Worm (Caenorhabditis elegans) whole organism, mixed stage, embryonic: Measurements from ENCODE around the gene ZC266.1.

Source experiments
- M03D4.4 ChIP-seq: sonication (generic microtip); optimal IDR thresholded peaks from 2 replicates; lab custom pipeline; 2017; ENCODE audit warnings: mild to moderate bottlenecking, missing genetic modification characterization, missing compliant biosample characterization
- bed-3 ChIP-seq: fragments of 200-800 bp; sonication (Bioruptor generic); optimal IDR thresholded peaks from 3 replicates; lab custom pipeline; 2018; ENCODE audit warnings: mild to moderate bottlenecking, missing genetic modification characterization, moderate library complexity, missing compliant biosample characterization
- blmp-1 ChIP-seq: fragments of 150-350 bp; optimal IDR thresholded peaks from 2 replicates; lab custom pipeline; 2014; ENCODE audit warnings: missing biosample characterization, missing genetic modification characterization
- ceh-39 ChIP-seq: fragments of 150-350 bp; optimal IDR thresholded peaks from 2 replicates; lab custom pipeline; 2014; ENCODE audit warnings: missing biosample characterization, missing genetic modification characterization
- ceh-43 ChIP-seq: fragments of 200-800 bp; sonication (Bioruptor generic); optimal IDR thresholded peaks from 2 replicates; lab custom pipeline; 2018; ENCODE audit warnings: mild to moderate bottlenecking, missing genetic modification characterization, moderate library complexity, missing compliant biosample characterization
- ceh-83 ChIP-seq: fragments of 200-800 bp; sonication (Bioruptor generic); optimal IDR thresholded peaks from 2 replicates; lab custom pipeline; 2018; ENCODE audit warnings: mild to moderate bottlenecking, missing genetic modification characterization, missing compliant biosample characterization
- ces-1 ChIP-seq: fragments of 150-350 bp; optimal IDR thresholded peaks from 2 replicates; lab custom pipeline; 2014; ENCODE audit warnings: missing biosample characterization, missing genetic modification reagents, missing genetic modification characterization
- cnd-1 ChIP-seq: fragments of 200-800 bp; sonication (Bioruptor generic); optimal IDR thresholded peaks from 2 replicates; lab custom pipeline; 2018; ENCODE audit warnings: mild to moderate bottlenecking, missing genetic modification characterization, missing compliant biosample characterization
- drap-1 ChIP-seq: fragments of 200-800 bp; sonication (Bioruptor generic); optimal IDR thresholded peaks from 3 replicates; lab custom pipeline; 2018; ENCODE audit warnings: mild to moderate bottlenecking, missing genetic modification characterization, missing compliant biosample characterization
- elt-1 ChIP-seq: sonication (generic microtip); optimal IDR thresholded peaks from 2 replicates; lab custom pipeline; 2017; ENCODE audit warnings: missing genetic modification characterization, mild to moderate bottlenecking, missing compliant biosample characterization, antibody characterized with exemption, moderate library complexity, borderline replicate concordance; ENCODE audit not compliant: insufficient read depth
- elt-3 ChIP-seq: fragments of 150-350 bp; optimal IDR thresholded peaks from 2 replicates; lab custom pipeline; 2014; ENCODE audit warnings: missing biosample characterization, missing genetic modification characterization
- flh-1 ChIP-seq: fragments of 200-800 bp; sonication (Bioruptor generic); optimal IDR thresholded peaks from 2 replicates; lab custom pipeline; 2018; ENCODE audit warnings: mild to moderate bottlenecking, missing genetic modification characterization, moderate library complexity, missing compliant biosample characterization
- ham-2 ChIP-seq: fragments of 200-800 bp; sonication (Bioruptor generic); optimal IDR thresholded peaks from 2 replicates; lab custom pipeline; 2018; ENCODE audit warnings: mild to moderate bottlenecking, missing genetic modification characterization, missing compliant biosample characterization
- hlh-1 ChIP-seq: fragments of 150-350 bp; optimal IDR thresholded peaks from 2 replicates; lab custom pipeline; 2014; ENCODE audit warnings: missing biosample characterization, missing genetic modification reagents, missing genetic modification characterization
- lin-13 ChIP-seq: fragments of 150-350 bp; optimal IDR thresholded peaks from 2 replicates; lab custom pipeline; 2014; ENCODE audit warnings: missing biosample characterization, missing genetic modification characterization
- lin-32 ChIP-seq: fragments of 200-800 bp; sonication (Bioruptor generic); optimal IDR thresholded peaks from 2 replicates; lab custom pipeline; 2018; ENCODE audit warnings: mild to moderate bottlenecking, missing genetic modification characterization, missing compliant biosample characterization
- lsy-2 ChIP-seq: fragments of 150-350 bp; optimal IDR thresholded peaks from 2 replicates; lab custom pipeline; 2014; ENCODE audit warnings: missing biosample characterization, missing genetic modification characterization
- mep-1 ChIP-seq: fragments of 150-350 bp; optimal IDR thresholded peaks from 2 replicates; lab custom pipeline; 2017; ENCODE audit warnings: missing biosample characterization, missing genetic modification reagents, missing genetic modification characterization, inconsistent platforms
- mls-2 ChIP-seq: sonication (generic microtip); optimal IDR thresholded peaks from 2 replicates; lab custom pipeline; 2016; ENCODE audit warnings: mild to moderate bottlenecking, missing genetic modification characterization, moderate library complexity, missing compliant biosample characterization
- nhr-12 ChIP-seq: fragments of 150-350 bp; optimal IDR thresholded peaks from 2 replicates; lab custom pipeline; 2014; ENCODE audit warnings: missing biosample characterization, missing genetic modification characterization
- nhr-237 ChIP-seq: fragments of 150-350 bp; optimal IDR thresholded peaks from 2 replicates; lab custom pipeline; 2014; ENCODE audit warnings: missing biosample characterization, missing genetic modification characterization
- nhr-28 ChIP-seq: fragments of 150-350 bp; optimal IDR thresholded peaks from 2 replicates; lab custom pipeline; 2014; ENCODE audit warnings: missing biosample characterization, missing genetic modification characterization
- nhr-76 ChIP-seq: sonication (generic microtip); optimal IDR thresholded peaks from 2 replicates; lab custom pipeline; 2017; ENCODE audit warnings: missing biosample characterization, missing genetic modification characterization
- pha-4 ChIP-seq: fragments of 150-350 bp; optimal IDR thresholded peaks from 2 replicates; lab custom pipeline; 2018; ENCODE audit warnings: missing biosample characterization, missing genetic modification reagents, missing genetic modification characterization
- sem-2 ChIP-seq: fragments of 200-800 bp; sonication (Bioruptor generic); optimal IDR thresholded peaks from 2 replicates; lab custom pipeline; 2018; ENCODE audit warnings: mild to moderate bottlenecking, missing genetic modification characterization, missing compliant biosample characterization
- snpc-4 ChIP-seq: fragments of 150-350 bp; optimal IDR thresholded peaks from 2 replicates; lab custom pipeline; 2014; ENCODE audit warnings: missing biosample characterization, missing genetic modification characterization
- sptf-1 ChIP-seq: sonication (generic microtip); optimal IDR thresholded peaks from 2 replicates; lab custom pipeline; 2017; ENCODE audit warnings: mild to moderate bottlenecking, missing genetic modification characterization, moderate library complexity, missing compliant biosample characterization
- tbx-8 ChIP-seq: fragments of 200-800 bp; sonication (Bioruptor generic); optimal IDR thresholded peaks from 2 replicates; lab custom pipeline; 2018; ENCODE audit warnings: mild to moderate bottlenecking, missing genetic modification characterization, moderate library complexity, missing compliant biosample characterization
- unc-120 ChIP-seq: sonication (generic microtip); optimal IDR thresholded peaks from 2 replicates; lab custom pipeline; 2017; ENCODE audit warnings: missing genetic modification characterization, missing compliant biosample characterization; ENCODE audit not compliant: poor library complexity, severe bottlenecking
- unc-39 ChIP-seq: fragments of 150-350 bp; optimal IDR thresholded peaks from 2 replicates; lab custom pipeline; 2014; ENCODE audit warnings: missing biosample characterization, missing genetic modification characterization
- zip-8 ChIP-seq: fragments of 150-350 bp; optimal IDR thresholded peaks from 2 replicates; lab custom pipeline; 2014; ENCODE audit warnings: missing biosample characterization, missing genetic modification characterization
- ztf-11 ChIP-seq: fragments of 150-350 bp; optimal IDR thresholded peaks from 2 replicates; lab custom pipeline; 2014; ENCODE audit warnings: missing biosample characterization, missing genetic modification characterization

Gene ZC266.1

ce11 chrV:4700189-4700588, at the start of gene ZC266.1:
TSS of gene ZC266.1 (minus strand) at chrV:4700289.
- TF ChIP-seq ces-1 (GFP tag; lab: Kevin White, UChicago) (no peak), sptf-1 (tag; lab: Kevin White, UChicago) (no peak), elt-1 (tag; lab: Kevin White, UChicago) (no peak), sem-2 (GFP tag; lab: Kevin White, UChicago) (no peak), blmp-1 (tag; lab: Kevin White, UChicago) (no peak)

ce11 chrV:4745269-4745668, 45.2 kb upstream of the ZC266.1 start, which contains the start of gene C18G1.7:
TSS of gene C18G1.7 (plus strand) at chrV:4745569.
- TF ChIP-seq ces-1 (GFP tag; lab: Kevin White, UChicago) (no peak), snpc-4 (tag; lab: Kevin White, UChicago) (no peak), bed-3 (no peak), cnd-1 (tag; lab: Kevin White, UChicago) (no peak), unc-120 (no peak), nhr-12 (tag; lab: Kevin White, UChicago) (no peak), ceh-43 (no peak), ceh-39 (tag; lab: Kevin White, UChicago) (no peak), lin-13 (no peak), unc-39 (tag; lab: Kevin White, UChicago) (no peak), lsy-2 (tag; lab: Kevin White, UChicago) (no peak), elt-1 (tag; lab: Kevin White, UChicago) (no peak), sptf-1 (tag; lab: Kevin White, UChicago) (no peak), elt-3 (no peak)

- TF ChIP-seq zip-8 (tag; lab: Kevin White, UChicago) (no peak), ceh-43 (no peak), mep-1 (tag; lab: Kevin White, UChicago) (no peak), unc-120 (no peak), mls-2 (tag; lab: Kevin White, UChicago) (no peak), sem-2 (GFP tag; lab: Kevin White, UChicago) (no peak), nhr-237 (tag; lab: Kevin White, UChicago) (no peak), snpc-4 (tag; lab: Kevin White, UChicago) (no peak), ces-1 (GFP tag; lab: Kevin White, UChicago) (no peak), M03D4.4 (no peak), nhr-76 (tag; lab: Kevin White, UChicago) (no peak), ztf-11 (tag; lab: Kevin White, UChicago) (no peak), sptf-1 (tag; lab: Kevin White, UChicago) (no peak), lin-32 (GFP tag; lab: Kevin White, UChicago) (no peak), pha-4 (tag; lab: Kevin White, UChicago) (no peak), flh-1 (GFP tag; lab: Kevin White, UChicago) (no peak), tbx-8 (GFP tag; lab: Kevin White, UChicago) (no peak), drap-1 (GFP tag; lab: Kevin White, UChicago) (no peak), nhr-12 (tag; lab: Kevin White, UChicago) (no peak), cnd-1 (tag; lab: Kevin White, UChicago) (no peak)
These were observed 42.1 kb upstream of the ZC266.1 start, which contains the start of gene ugt-61 for ce11 chrV:4742190-4742589. TSS of gene ugt-61 (plus strand) at chrV:4742422.

- TF ChIP-seq elt-1 (tag; lab: Kevin White, UChicago) (no peak), ham-2 (no peak), tbx-8 (GFP tag; lab: Kevin White, UChicago) (no peak), nhr-237 (tag; lab: Kevin White, UChicago) (no peak), drap-1 (GFP tag; lab: Kevin White, UChicago) (no peak), unc-120 (no peak), ceh-39 (tag; lab: Kevin White, UChicago) (no peak), elt-3 (no peak), hlh-1 (tag; lab: Kevin White, UChicago) (no peak), bed-3 (no peak), lsy-2 (tag; lab: Kevin White, UChicago) (no peak), nhr-28 (no peak)
These were observed 37.6 kb upstream of the ZC266.1 start, which contains the start of gene F39G3.2 for ce11 chrV:4737727-4738126. TSS of gene F39G3.2 (plus strand) at chrV:4737831.

- TF ChIP-seq pha-4 (tag; lab: Kevin White, UChicago) (no peak), lin-13 (no peak), blmp-1 (tag; lab: Kevin White, UChicago) (no peak), ceh-83 (GFP tag; lab: Kevin White, UChicago) (no peak), nhr-76 (tag; lab: Kevin White, UChicago) (no peak)
These were observed 34.5 kb upstream of the ZC266.1 start for ce11 chrV:4734608-4735007.
